Fruit fly (Drosophila melanogaster) whole organism, embryonic: ENCODE measurements around the gene foxo.

ENCODE experiments used
- CG11085 ChIP-seq: fragments of 200-800 bp; sonication (Bioruptor generic); IDR thresholded peaks from 2 replicates; pipeline ENCODE4 v1.3.6; 2022; ENCODE audit warnings: missing biosample characterization, missing genetic modification characterization
- CG11696 ChIP-seq: fragments of 200-800 bp; sonication (Bioruptor generic); IDR thresholded peaks from 2 replicates; pipeline ENCODE4 v1.3.6; 2022; ENCODE audit warnings: missing biosample characterization, missing genetic modification characterization
- CG12219 ChIP-seq: fragments of 200-800 bp; sonication (Bioruptor generic); optimal IDR thresholded peaks from 3 replicates; lab custom pipeline; 2018; ENCODE audit warnings: missing biosample characterization, mild to moderate bottlenecking, missing genetic modification characterization
- CG12942 ChIP-seq: fragments of 200-800 bp; sonication (Bioruptor generic); optimal IDR thresholded peaks from 3 replicates; lab custom pipeline; 2016; ENCODE audit warnings: missing biosample characterization, missing genetic modification characterization
- CG14050 ChIP-seq: fragments of 200-800 bp; sonication (Bioruptor generic); IDR thresholded peaks from 3 replicates; pipeline ENCODE4 v1.3.6; 2022; ENCODE audit warnings: missing biosample characterization, missing genetic modification characterization
- CG14710 ChIP-seq: fragments of 200-800 bp; sonication (Bioruptor generic); optimal IDR thresholded peaks from 3 replicates; lab custom pipeline; 2019; ENCODE audit warnings: missing biosample characterization, mild to moderate bottlenecking, missing genetic modification characterization, moderate library complexity
- CG15601 ChIP-seq: fragments of 200-800 bp; sonication (Bioruptor generic); optimal IDR thresholded peaks from 3 replicates; lab custom pipeline; 2019; ENCODE audit warnings: missing biosample characterization, mild to moderate bottlenecking, missing genetic modification characterization, moderate library complexity
- CG16813 ChIP-seq: fragments of 200-800 bp; sonication (Bioruptor generic); IDR thresholded peaks from 3 replicates; pipeline ENCODE4 v1.3.6; 2022; ENCODE audit warnings: missing biosample characterization, missing genetic modification characterization; ENCODE audit not compliant: partially characterized antibody
- CG16863 ChIP-seq: fragments of 200-800 bp; sonication (Bioruptor generic); optimal IDR thresholded peaks from 3 replicates; lab custom pipeline; 2016; ENCODE audit warnings: missing biosample characterization, missing genetic modification characterization
- CG18764 ChIP-seq: fragments of 200-800 bp; sonication (Bioruptor generic); optimal IDR thresholded peaks from 3 replicates; lab custom pipeline; 2016; ENCODE audit warnings: missing biosample characterization, missing genetic modification characterization
- CG30431 ChIP-seq: fragments of 200-800 bp; sonication (Bioruptor generic); optimal IDR thresholded peaks from 2 replicates; lab custom pipeline; 2017; ENCODE audit warnings: missing biosample characterization, missing genetic modification characterization
- CG3407 ChIP-seq: fragments of 200-800 bp; sonication (Bioruptor generic); optimal IDR thresholded peaks from 2 replicates; lab custom pipeline; 2018; ENCODE audit warnings: missing biosample characterization, mild to moderate bottlenecking, missing genetic modification characterization
- CG34376 ChIP-seq: fragments of 200-800 bp; sonication (Bioruptor generic); optimal IDR thresholded peaks from 2 replicates; lab custom pipeline; 2018; ENCODE audit warnings: missing biosample characterization, mild to moderate bottlenecking, missing genetic modification characterization
- CG6175 ChIP-seq: fragments of 200-800 bp; sonication (Bioruptor generic); IDR thresholded peaks from 3 replicates; pipeline ENCODE4 v1.3.6; 2022; ENCODE audit warnings: missing biosample characterization, missing genetic modification characterization
- CG6683 ChIP-seq: fragments of 200-800 bp; sonication (Bioruptor generic); optimal IDR thresholded peaks from 2 replicates; lab custom pipeline; 2017; ENCODE audit warnings: missing biosample characterization, mild to moderate bottlenecking, missing genetic modification characterization, missing genetic modification reagents
- CG7963 ChIP-seq: fragments of 200-800 bp; sonication (Bioruptor generic); IDR thresholded peaks from 3 replicates; pipeline ENCODE4 v1.3.6; 2022; ENCODE audit warnings: missing biosample characterization, missing genetic modification characterization; ENCODE audit not compliant: partially characterized antibody
- CkIIα-i1 ChIP-seq: fragments of 200-800 bp; sonication (Bioruptor generic); IDR thresholded peaks from 2 replicates; pipeline ENCODE4 v1.3.6; 2022; ENCODE audit warnings: missing biosample characterization, missing genetic modification characterization
- Dbx ChIP-seq: fragments of 200-800 bp; sonication (Bioruptor generic); IDR thresholded peaks from 3 replicates; pipeline ENCODE4 v1.3.6; 2022; ENCODE audit warnings: missing biosample characterization, missing genetic modification characterization
- Deaf1 ChIP-seq: fragments of 200-800 bp; optimal IDR thresholded peaks from 3 replicates; lab custom pipeline; 2019; ENCODE audit warnings: missing biosample characterization, mild to moderate bottlenecking, missing genetic modification characterization, moderate library complexity
- Doc2 ChIP-seq: fragments of 200-800 bp; sonication (Bioruptor generic); IDR thresholded peaks from 2 replicates; pipeline ENCODE4 v1.3.6; 2022; ENCODE audit warnings: missing biosample characterization, missing genetic modification characterization
- Eip74EF ChIP-seq, 2 experiments: fragments of 200-800 bp in 1 of 2; fragments of >200 bp in 1 of 2; sonication (Bioruptor generic) in 1 of 2; optimal IDR thresholded peaks; 2 replicates each; lab custom pipeline; 2017 to 2019; ENCODE audit warnings: missing biosample characterization in 2 of 2, missing genetic modification characterization in 2 of 2, mild to moderate bottlenecking in 1 of 2, moderate library complexity in 1 of 2
- Fer3 ChIP-seq: fragments of 200-800 bp; sonication (Bioruptor generic); optimal IDR thresholded peaks from 2 replicates; lab custom pipeline; 2018; ENCODE audit warnings: missing biosample characterization, mild to moderate bottlenecking, missing genetic modification characterization, moderate library complexity
- H15 ChIP-seq: fragments of 200-800 bp; sonication (Bioruptor generic); IDR thresholded peaks from 3 replicates; pipeline ENCODE4 v1.3.6; 2022; ENCODE audit warnings: missing biosample characterization, missing genetic modification characterization
- HHEX ChIP-seq: fragments of 200-800 bp; sonication (Bioruptor generic); optimal IDR thresholded peaks from 3 replicates; lab custom pipeline; 2017; ENCODE audit warnings: missing biosample characterization, mild to moderate bottlenecking, missing genetic modification characterization, missing genetic modification reagents
- HLHmδ ChIP-seq: fragments of 200-800 bp; sonication (Bioruptor generic); optimal IDR thresholded peaks from 2 replicates; lab custom pipeline; 2018; ENCODE audit warnings: missing biosample characterization, mild to moderate bottlenecking, missing genetic modification characterization, moderate library complexity
- Hey ChIP-seq: fragments of 200-800 bp; sonication (Bioruptor generic); optimal IDR thresholded peaks from 3 replicates; lab custom pipeline; 2018; ENCODE audit warnings: missing biosample characterization, mild to moderate bottlenecking, missing genetic modification characterization
- Oaz ChIP-seq: fragments of 200-800 bp; sonication (Bioruptor generic); IDR thresholded peaks from 2 replicates; pipeline ENCODE4 v1.3.6; 2022; ENCODE audit warnings: missing biosample characterization, missing genetic modification characterization
- Scr ChIP-seq: fragments of 200-800 bp; sonication (Bioruptor generic); IDR thresholded peaks from 2 replicates; pipeline ENCODE4 v1.3.6; 2022; ENCODE audit warnings: missing biosample characterization, missing genetic modification characterization; ENCODE audit not compliant: partially characterized antibody
- Six4 ChIP-seq: fragments of 200-800 bp; sonication (Bioruptor generic); optimal IDR thresholded peaks from 2 replicates; lab custom pipeline; 2016; ENCODE audit warnings: missing biosample characterization, missing genetic modification characterization
- Sry-δ ChIP-seq: fragments of 200-800 bp; sonication (Bioruptor generic); optimal IDR thresholded peaks from 2 replicates; lab custom pipeline; 2016; ENCODE audit warnings: missing biosample characterization, missing genetic modification characterization
- TFAM ChIP-seq: fragments of 200-800 bp; sonication (Bioruptor generic); optimal IDR thresholded peaks from 2 replicates; lab custom pipeline; 2017; ENCODE audit warnings: missing biosample characterization, missing genetic modification characterization, inconsistent platforms
- Usf ChIP-seq: fragments of 200-800 bp; sonication (Bioruptor generic); optimal IDR thresholded peaks from 2 replicates; lab custom pipeline; 2017; ENCODE audit warnings: missing genotype, missing biosample characterization, missing genetic modification characterization
- ase ChIP-seq: fragments of 200-800 bp; sonication (Bioruptor generic); IDR thresholded peaks from 3 replicates; pipeline ENCODE4 v1.3.6; 2022; ENCODE audit warnings: missing biosample characterization, missing genetic modification characterization
- bbx ChIP-seq: fragments of 200-800 bp; sonication (Bioruptor generic); IDR thresholded peaks from 2 replicates; pipeline ENCODE4 v1.3.6; 2022; ENCODE audit warnings: missing biosample characterization, missing genetic modification characterization; ENCODE audit not compliant: partially characterized antibody
- chinmo ChIP-seq: fragments of 200-800 bp; sonication (Bioruptor generic); IDR thresholded peaks from 4 replicates; pipeline ENCODE4 v1.3.6; 2022; ENCODE audit warnings: missing biosample characterization, missing genetic modification characterization; ENCODE audit not compliant: partially characterized antibody
- danr ChIP-seq: fragments of 200-800 bp; sonication (Bioruptor generic); IDR thresholded peaks from 2 replicates; pipeline ENCODE4 v1.3.6; 2022; ENCODE audit warnings: missing biosample characterization, missing genetic modification characterization
- emc ChIP-seq: fragments of 200-800 bp; sonication (Bioruptor generic); optimal IDR thresholded peaks from 2 replicates; lab custom pipeline; 2016; ENCODE audit warnings: missing biosample characterization, missing genetic modification characterization
- ftz-f1 ChIP-seq: fragments of 200-800 bp; sonication (Bioruptor generic); optimal IDR thresholded peaks from 2 replicates; lab custom pipeline; 2016; ENCODE audit warnings: missing biosample characterization, missing genetic modification characterization
- gem ChIP-seq: fragments of 200-800 bp; sonication (Bioruptor generic); optimal IDR thresholded peaks from 2 replicates; lab custom pipeline; 2019; ENCODE audit warnings: missing biosample characterization, mild to moderate bottlenecking, missing genetic modification characterization, moderate library complexity
- her ChIP-seq: fragments of 200-800 bp; sonication (Bioruptor generic); optimal IDR thresholded peaks from 2 replicates; lab custom pipeline; 2016; ENCODE audit warnings: missing biosample characterization, missing genetic modification characterization
- lov ChIP-seq, 2 experiments: fragments of 200-800 bp in 1 of 2; fragments of >200 bp in 1 of 2; sonication (Bioruptor generic) in 1 of 2; IDR thresholded peaks in 1 of 2; optimal IDR thresholded peaks in 1 of 2; 2 replicates in 1 of 2; 3 replicates in 1 of 2; pipeline versions ENCODE4 v1.3.6 to Lab custom; 2017 to 2022; ENCODE audit warnings: missing biosample characterization in 1 of 2, missing genetic modification characterization in 1 of 2
- mirr ChIP-seq: fragments of 200-800 bp; sonication (Bioruptor generic); optimal IDR thresholded peaks from 3 replicates; lab custom pipeline; 2018; ENCODE audit warnings: missing biosample characterization, mild to moderate bottlenecking, missing genetic modification characterization
- mld ChIP-seq: fragments of 200-800 bp; sonication (Bioruptor generic); IDR thresholded peaks from 3 replicates; pipeline ENCODE4 v1.3.6; 2022; ENCODE audit warnings: missing biosample characterization, missing genetic modification characterization; ENCODE audit not compliant: partially characterized antibody
- p53 ChIP-seq: fragments of 200-800 bp; sonication (Bioruptor generic); optimal IDR thresholded peaks from 2 replicates; lab custom pipeline; 2016; ENCODE audit warnings: missing biosample characterization, missing genetic modification characterization
- pho ChIP-seq: fragments of 200-800 bp; sonication (Bioruptor generic); optimal IDR thresholded peaks from 2 replicates; lab custom pipeline; 2016; ENCODE audit warnings: missing biosample characterization, missing genetic modification characterization
- psq ChIP-seq: fragments of 200-800 bp; sonication (Bioruptor generic); optimal IDR thresholded peaks from 2 replicates; lab custom pipeline; 2017; ENCODE audit warnings: missing biosample characterization, missing genetic modification characterization
- rib ChIP-seq: fragments of 200-800 bp; sonication (Bioruptor generic); IDR thresholded peaks from 2 replicates; pipeline ENCODE4 v1.3.6; 2022; ENCODE audit warnings: missing biosample characterization, missing genetic modification characterization
- scrt ChIP-seq: fragments of 200-800 bp; sonication (Bioruptor generic); optimal IDR thresholded peaks from 2 replicates; lab custom pipeline; 2018; ENCODE audit warnings: missing biosample characterization, mild to moderate bottlenecking, missing genetic modification characterization, moderate library complexity
- tll ChIP-seq, 2 experiments: fragments of 200-800 bp in 1 of 2; fragments of >200 bp in 1 of 2; sonication (Bioruptor generic) in 1 of 2; optimal IDR thresholded peaks; 2 replicates each; lab custom pipeline; 2017 to 2019; ENCODE audit warnings: missing biosample characterization in 2 of 2, missing genetic modification characterization in 2 of 2, mild to moderate bottlenecking in 1 of 2, moderate library complexity in 1 of 2
- zen ChIP-seq: fragments of 200-800 bp; sonication (Bioruptor generic); optimal IDR thresholded peaks from 3 replicates; lab custom pipeline; 2018; ENCODE audit warnings: missing biosample characterization, mild to moderate bottlenecking, missing genetic modification characterization, moderate library complexity

Gene foxo

DNA sequence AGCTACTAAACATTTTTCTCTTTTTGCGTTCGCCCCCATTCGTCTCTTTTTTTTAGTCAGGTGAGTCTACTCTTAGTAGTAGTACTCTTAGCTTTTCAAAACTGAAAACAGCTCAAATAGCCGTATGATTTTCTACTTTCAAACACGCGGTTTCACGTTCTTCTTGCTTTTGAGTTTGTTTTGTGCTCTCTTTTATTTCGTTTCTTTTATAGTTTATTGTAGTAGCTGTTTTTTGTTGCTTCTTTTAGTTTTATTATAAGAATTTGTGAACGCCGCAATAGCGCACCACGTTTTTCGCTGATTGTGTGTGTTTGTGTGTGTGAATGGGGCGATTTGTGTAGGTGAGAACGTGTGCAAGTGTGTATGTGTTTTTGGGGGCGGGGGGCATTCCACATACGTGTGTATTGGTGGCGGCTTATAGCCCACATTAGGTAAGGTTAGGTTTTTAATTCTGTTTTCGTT lies 5.3 kb upstream of the foxo start (continued):
- TF ChIP-seq Usf (GFP tag; lab: Kevin White, UChicago), result no peak
- peak; percentile 86; the same call in 3 of the 4 replicates for TF ChIP-seq chinmo (GFP tag; lab: Robert Waterston, UW)
- no peak for TF ChIP-seq Oaz (GFP tag; lab: Robert Waterston, UW)
- TF ChIP-seq Dbx (GFP tag; lab: Robert Waterston, UW), result no peak
- peak; percentile 44 for TF ChIP-seq rib (GFP tag; lab: Robert Waterston, UW)
- no peak for TF ChIP-seq psq (GFP tag; lab: Kevin White, UChicago)
- no peak for TF ChIP-seq TFAM (GFP tag; lab: Kevin White, UChicago)
- no peak for TF ChIP-seq zen (tag; lab: Kevin White, UChicago)
- TF ChIP-seq CG11696 (GFP tag; lab: Robert Waterston, UW), result no peak
- TF ChIP-seq Six4 (GFP tag; lab: Kevin White, UChicago), result no peak
- TF ChIP-seq CG11085 (GFP tag; lab: Robert Waterston, UW), result no peak
- peak; percentile 49 for TF ChIP-seq CG34376
- TF ChIP-seq CG7963 (GFP tag; lab: Robert Waterston, UW), result no peak
- TF ChIP-seq Doc2 (GFP tag; lab: Robert Waterston, UW), result no peak
- peak; percentile 54 for TF ChIP-seq mirr
- no peak for TF ChIP-seq ftz-f1
- no peak for TF ChIP-seq bbx
- TF ChIP-seq tll (GFP tag; optimal IDR thresholded peaks at IDR 0.05; lab: Kevin White, UChicago), result no peak
- no peak for TF ChIP-seq CG3407 (GFP tag; lab: Kevin White, UChicago)
- no peak for TF ChIP-seq danr
- TF ChIP-seq HLHmδ (GFP tag; lab: Kevin White, UChicago), result no peak
- TF ChIP-seq pho (GFP tag; lab: Kevin White, UChicago), result no peak
- no peak for TF ChIP-seq CkIIα-i1
- no peak for TF ChIP-seq CG16863
- TF ChIP-seq CG14710 (tag; lab: Kevin White, UChicago), result no peak
- TF ChIP-seq HHEX, result no peak
- no peak for TF ChIP-seq Sry-δ
- TF ChIP-seq her, result no peak
- no peak for TF ChIP-seq mld
- no peak for TF ChIP-seq lov (optimal IDR thresholded peaks at IDR 0.05; lab: Kevin White, UChicago)
- no peak for TF ChIP-seq lov (GFP tag; IDR thresholded peaks at IDR 0.05; lab: Robert Waterston, UW)
- no peak for TF ChIP-seq CG6175 (GFP tag; lab: Robert Waterston, UW)
- no peak for TF ChIP-seq emc
- no peak for TF ChIP-seq CG12942 (GFP tag; lab: Kevin White, UChicago)
- no peak for TF ChIP-seq ase (GFP tag; lab: Robert Waterston, UW)
- no peak for TF ChIP-seq Eip74EF (GFP tag; optimal IDR thresholded peaks at IDR 0.05; lab: Kevin White, UChicago)
- no peak for TF ChIP-seq H15 (GFP tag; lab: Robert Waterston, UW)
- TF ChIP-seq CG12219 (GFP tag; lab: Kevin White, UChicago), result peak; percentile 4
- TF ChIP-seq CG6683 (GFP tag; lab: Kevin White, UChicago), result no peak
- TF ChIP-seq CG14050 (GFP tag; lab: Robert Waterston, UW), result no peak
- TF ChIP-seq gem (tag; lab: Kevin White, UChicago), result no peak
- TF ChIP-seq Scr (GFP tag; lab: Robert Waterston, UW), result no peak
- no peak for TF ChIP-seq CG15601 (tag; lab: Kevin White, UChicago)
- TF ChIP-seq scrt (GFP tag; lab: Kevin White, UChicago), result no peak
- peak; percentile 62 for TF ChIP-seq Deaf1 (tag; lab: Kevin White, UChicago)
- TF ChIP-seq Hey, result no peak
- TF ChIP-seq CG30431 (GFP tag; lab: Kevin White, UChicago), result no peak
- no peak for TF ChIP-seq CG18764 (GFP tag; lab: Kevin White, UChicago)
- TF ChIP-seq CG16813, result no peak
- TF ChIP-seq Fer3 (tag; lab: Kevin White, UChicago), result no peak
- TF ChIP-seq p53, result no peak
